Worm (Caenorhabditis elegans): Measurements from ENCODE around the gene C08B6.2.

DNA sequence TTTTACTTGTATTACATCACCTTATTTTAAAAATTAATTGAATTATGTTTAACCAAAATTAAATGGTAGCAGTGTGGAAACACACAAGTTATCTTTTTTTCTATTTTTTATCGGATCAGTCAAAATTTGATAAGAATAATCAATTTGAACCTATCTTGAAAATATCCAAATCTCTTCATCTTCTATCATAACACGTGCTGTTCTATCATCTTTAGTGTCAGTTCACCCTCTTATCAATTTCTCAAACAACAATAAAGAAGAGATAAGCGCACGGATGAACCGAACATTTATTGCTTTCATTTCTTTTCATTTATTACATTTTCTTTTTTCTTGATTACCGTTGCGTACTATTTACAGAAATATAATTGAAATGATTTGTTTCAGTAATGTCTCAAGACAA, 18.4 kb upstream of the C08B6.2 start, which contains the start of gene R04B5.5:
- TF ChIP-seq saeg-2 (GFP tag; IDR thresholded peaks at IDR 0.05) (no peak), Y105C5A.15 (GFP tag; IDR thresholded peaks at IDR 0.05) (no peak), zag-1 (tag; optimal IDR thresholded peaks at IDR 0.05) (no peak), nhr-237 (tag; optimal IDR thresholded peaks at IDR 0.05) (no peak), nhr-25 (tag; optimal IDR thresholded peaks at IDR 0.05; ENCODE audit: borderline replicate concordance, insufficient read depth) (no peak), aly-2 (tag; optimal IDR thresholded peaks at IDR 0.05) (no peak), lsy-2 (tag; optimal IDR thresholded peaks at IDR 0.05) (peak in 1 of 2 experiments; percentile 33), rbr-2 (tag; optimal IDR thresholded peaks at IDR 0.05) (no peak), skn-1 (tag; optimal IDR thresholded peaks at IDR 0.05) (no peak), ceh-28 (tag; optimal IDR thresholded peaks at IDR 0.05) (no peak), mdl-1 (tag; optimal IDR thresholded peaks at IDR 0.05) (peak in 1 of 2 experiments; percentile 85), arid-1 (GFP tag; conservative IDR thresholded peaks at IDR 0.05) (no peak)
